Fruit fly (Drosophila melanogaster): ENCODE measurements around the gene CG5347.

dm6 chrX:14749086-14749874, 27.3 kb upstream of the CG5347 start, which contains the start of gene NetB:
- TF ChIP-seq CG8478 (optimal IDR thresholded peaks at IDR 0.05) (no peak), EcR (GFP tag; optimal IDR thresholded peaks at IDR 0.05) (no peak), pan (optimal IDR thresholded peaks at IDR 0.05) (no peak)
